Worm (Caenorhabditis elegans) whole organism, L4 larva: ENCODE results near the gene kin-34.

Source experiments
- F37D6.2 ChIP-seq: sonication (generic microtip); optimal IDR thresholded peaks from 2 replicates; lab custom pipeline; 2016; ENCODE audit warnings: mild to moderate bottlenecking, missing genetic modification characterization, missing compliant biosample characterization
- F49E8.2 ChIP-seq: sonication (generic microtip); optimal IDR thresholded peaks from 2 replicates; lab custom pipeline; 2016; ENCODE audit warnings: missing compliant biosample characterization, mild to moderate bottlenecking, missing genetic modification characterization, borderline replicate concordance
- R02D3.7 ChIP-seq: fragments of 150-350 bp; sonication (generic microtip); optimal IDR thresholded peaks from 3 replicates; lab custom pipeline; 2014; ENCODE audit warnings: missing biosample characterization, missing genetic modification characterization
- Y48G9A.11 ChIP-seq: fragments of 200-800 bp; sonication (Bioruptor generic); IDR thresholded peaks from 2 replicates; pipeline ENCODE4 v1.3.6; 2022; ENCODE audit warnings: missing genetic modification reagents, missing genetic modification characterization, missing compliant biosample characterization
- Y5F2A.4 ChIP-seq: fragments of 200-800 bp; sonication (Bioruptor generic); optimal IDR thresholded peaks from 2 replicates; lab custom pipeline; 2018; ENCODE audit warnings: mild to moderate bottlenecking, missing genetic modification characterization, missing compliant biosample characterization
- Y75B8A.6 ChIP-seq: fragments of 200-800 bp; sonication (Bioruptor generic); IDR thresholded peaks from 2 replicates; pipeline ENCODE4 v1.3.6; 2022; ENCODE audit warnings: missing genetic modification reagents, missing genetic modification characterization, missing compliant biosample characterization
- daf-16 ChIP-seq, 3 experiments: sonication (generic microtip); optimal IDR thresholded peaks; 2 replicates each; lab custom pipeline; 2016 to 2017; ENCODE audit warnings: missing genetic modification characterization in 3 of 3, missing genetic modification reagents in 3 of 3, mild to moderate bottlenecking in 2 of 3, missing compliant biosample characterization in 2 of 3, missing biosample characterization in 1 of 3, moderate library complexity in 1 of 3
- daf-8 ChIP-seq: fragments of 200-800 bp; sonication (Bioruptor generic); IDR thresholded peaks from 2 replicates; pipeline ENCODE4 v1.3.6; 2022; ENCODE audit warnings: missing genetic modification characterization, missing compliant biosample characterization
- dve-1 ChIP-seq: sonication (generic microtip); optimal IDR thresholded peaks from 2 replicates; lab custom pipeline; 2017; ENCODE audit warnings: antibody characterized with exemption, mild to moderate bottlenecking, missing genetic modification characterization, missing compliant biosample characterization; ENCODE audit not compliant: insufficient read depth
- egl-27 ChIP-seq: sonication (generic microtip); optimal IDR thresholded peaks from 3 replicates; lab custom pipeline; 2017; ENCODE audit warnings: missing biosample characterization, missing genetic modification reagents, missing genetic modification characterization
- fkh-10 ChIP-seq: fragments of 150-350 bp; optimal IDR thresholded peaks from 2 replicates; lab custom pipeline; 2014; ENCODE audit warnings: missing biosample characterization, missing genetic modification reagents, missing genetic modification characterization
- fos-1 ChIP-seq: fragments of 150-350 bp; optimal IDR thresholded peaks from 2 replicates; lab custom pipeline; 2014; ENCODE audit warnings: missing biosample characterization, missing genetic modification characterization
- hlh-30 ChIP-seq: sonication (generic microtip); optimal IDR thresholded peaks from 2 replicates; lab custom pipeline; 2017; ENCODE audit warnings: antibody characterized with exemption, mild to moderate bottlenecking, missing genetic modification characterization, missing compliant biosample characterization; ENCODE audit not compliant: insufficient read depth
- hmg-1.1 ChIP-seq: fragments of 200-800 bp; sonication (Bioruptor generic); IDR thresholded peaks from 2 replicates; pipeline ENCODE4 v1.3.6; 2022; ENCODE audit warnings: missing genetic modification reagents, missing genetic modification characterization, missing compliant biosample characterization
- lin-15B ChIP-seq: fragments of 150-350 bp; sonication (generic microtip); optimal IDR thresholded peaks from 3 replicates; lab custom pipeline; 2014; ENCODE audit warnings: missing biosample characterization, missing genetic modification characterization
- lin-29 ChIP-seq: fragments of 200-800 bp; sonication (Bioruptor generic); IDR thresholded peaks from 2 replicates; pipeline ENCODE4 v1.3.6; 2022; ENCODE audit warnings: missing genetic modification reagents, missing genetic modification characterization, missing compliant biosample characterization
- lsy-2 ChIP-seq, 2 experiments: fragments of 150-350 bp in 1 of 2; sonication (generic microtip) in 1 of 2; optimal IDR thresholded peaks; 2 replicates each; lab custom pipeline; 2014 to 2017; ENCODE audit warnings: missing biosample characterization in 2 of 2, missing genetic modification characterization in 2 of 2
- madf-5 ChIP-seq, 2 experiments: fragments of 200-800 bp; sonication (Bioruptor generic); IDR thresholded peaks; 2 replicates each; pipeline ENCODE4 v1.3.6; 2022; ENCODE audit warnings: missing compliant biosample characterization in 2 of 2, missing genetic modification characterization in 2 of 2
- mdt-29 ChIP-seq: fragments of 200-800 bp; sonication (Bioruptor generic); IDR thresholded peaks from 2 replicates; pipeline ENCODE4 v1.3.6; 2022; ENCODE audit warnings: missing genetic modification reagents, missing genetic modification characterization, missing compliant biosample characterization
- mep-1 ChIP-seq: fragments of 150-350 bp; sonication (generic microtip); optimal IDR thresholded peaks from 3 replicates; lab custom pipeline; 2014; ENCODE audit warnings: missing biosample characterization, missing genetic modification characterization
- nhr-102 ChIP-seq: sonication (generic microtip); optimal IDR thresholded peaks from 2 replicates; lab custom pipeline; 2016; ENCODE audit warnings: mild to moderate bottlenecking, missing genetic modification characterization, moderate library complexity, missing compliant biosample characterization
- nhr-28 ChIP-seq: fragments of 150-350 bp; optimal IDR thresholded peaks from 2 replicates; lab custom pipeline; 2014; ENCODE audit warnings: missing biosample characterization, missing genetic modification characterization
- nhr-41 ChIP-seq: fragments of 200-800 bp; sonication (Bioruptor generic); IDR thresholded peaks from 2 replicates; pipeline ENCODE4 v1.3.6; 2022; ENCODE audit warnings: missing genetic modification reagents, missing genetic modification characterization, missing compliant biosample characterization
- nhr-42 ChIP-seq: fragments of 200-800 bp; sonication (Bioruptor generic); IDR thresholded peaks from 2 replicates; pipeline ENCODE4 v1.3.6; 2022; ENCODE audit warnings: missing genetic modification characterization, missing compliant biosample characterization
- nhr-6 ChIP-seq: fragments of 150-350 bp; optimal IDR thresholded peaks from 2 replicates; lab custom pipeline; 2014; ENCODE audit warnings: missing biosample characterization, missing genetic modification characterization
- nhr-77 ChIP-seq: fragments of 150-350 bp; optimal IDR thresholded peaks from 2 replicates; lab custom pipeline; 2014; ENCODE audit warnings: missing biosample characterization, missing genetic modification characterization
- pha-4 ChIP-seq, 2 experiments: fragments of 150-350 bp in 1 of 2; fragments of 200-800 bp in 1 of 2; sonication (Bioruptor generic) in 1 of 2; IDR thresholded peaks in 1 of 2; optimal IDR thresholded peaks in 1 of 2; 2 replicates each; pipeline versions ENCODE4 v1.3.6 to Lab custom; 2014 to 2022; ENCODE audit warnings: missing genetic modification characterization in 2 of 2, missing genetic modification reagents in 2 of 2, missing biosample characterization in 1 of 2, missing compliant biosample characterization in 1 of 2
- php-3 ChIP-seq: fragments of 200-800 bp; sonication (Bioruptor generic); IDR thresholded peaks from 2 replicates; pipeline ENCODE4 v1.3.6; 2022; ENCODE audit warnings: missing genetic modification reagents, missing genetic modification characterization, missing compliant biosample characterization
- rbr-2 ChIP-seq: sonication (generic microtip); optimal IDR thresholded peaks from 2 replicates; lab custom pipeline; 2016; ENCODE audit warnings: missing genotype, missing genetic modification characterization, missing compliant biosample characterization
- spr-1 ChIP-seq: sonication (generic microtip); optimal IDR thresholded peaks from 2 replicates; lab custom pipeline; 2016; ENCODE audit warnings: mild to moderate bottlenecking, missing genetic modification characterization, missing compliant biosample characterization
- spr-3 ChIP-seq: fragments of 200-800 bp; sonication (Bioruptor generic); optimal IDR thresholded peaks from 2 replicates; lab custom pipeline; 2018; ENCODE audit warnings: mild to moderate bottlenecking, missing genetic modification characterization, missing compliant biosample characterization
- tag-97 ChIP-seq: fragments of 200-800 bp; sonication (Bioruptor generic); IDR thresholded peaks from 2 replicates; pipeline ENCODE4 v1.3.6; 2022; ENCODE audit warnings: missing genetic modification characterization, missing compliant biosample characterization
- tra-1 ChIP-seq: fragments of 200-800 bp; sonication (Bioruptor generic); IDR thresholded peaks from 2 replicates; pipeline ENCODE4 v1.3.6; 2022; ENCODE audit warnings: missing genetic modification reagents, missing genetic modification characterization, missing compliant biosample characterization
- unc-39 ChIP-seq: sonication (generic microtip); optimal IDR thresholded peaks from 2 replicates; lab custom pipeline; 2017; ENCODE audit warnings: missing biosample characterization, missing genetic modification characterization
- zip-2 ChIP-seq: fragments of 150-350 bp; optimal IDR thresholded peaks from 2 replicates; lab custom pipeline; 2014; ENCODE audit warnings: missing biosample characterization, missing genetic modification characterization
- ztf-7 ChIP-seq: fragments of 150-350 bp; optimal IDR thresholded peaks from 2 replicates; lab custom pipeline; 2014; ENCODE audit warnings: missing biosample characterization, missing genetic modification characterization

Gene kin-34

DNA sequence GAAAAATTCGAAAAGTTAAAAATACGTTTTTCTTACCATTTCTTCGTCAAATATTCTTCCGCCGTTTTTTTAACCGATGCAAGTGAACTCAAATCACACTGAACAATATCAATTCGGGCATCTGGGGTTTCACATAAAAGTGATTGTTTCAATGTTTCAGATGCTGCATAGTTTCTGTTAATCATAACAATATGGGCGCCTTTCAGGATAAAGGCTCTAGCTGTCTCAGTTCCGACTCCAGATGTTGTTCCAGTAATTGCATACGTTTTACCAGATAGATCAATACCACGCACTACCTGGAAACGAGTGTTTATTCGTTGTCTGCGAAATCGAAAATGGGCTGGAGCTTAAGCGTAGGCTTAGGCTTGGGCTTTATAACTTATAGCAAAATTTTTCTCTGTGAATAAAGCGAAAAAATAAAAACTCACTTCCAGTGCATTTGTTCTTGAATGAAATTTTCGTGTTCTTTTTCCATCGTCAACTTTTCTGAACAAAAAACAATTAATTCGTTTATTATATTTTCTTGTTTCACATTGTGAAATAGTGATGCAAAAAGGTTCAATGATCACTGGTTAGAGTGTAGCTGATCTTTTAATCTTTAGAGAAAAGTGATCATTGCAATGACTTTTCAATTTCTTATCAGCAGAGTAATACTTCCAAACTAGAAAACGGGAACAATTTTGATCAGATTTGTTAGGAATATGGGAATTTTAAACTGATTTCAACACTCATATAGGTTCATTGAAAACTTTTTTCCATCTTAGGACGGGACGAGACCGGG lies 34.4 kb downstream of the kin-34 start (continued):
- TF ChIP-seq mdt-29 (GFP tag; lab: Robert Waterston, UW) (no peak), dve-1 (peak; percentile 73), nhr-41 (no peak), fkh-10 (no peak), egl-27 (tag; lab: Kevin White, UChicago) (no peak), spr-3 (no peak), daf-8 (no peak), spr-1 (tag; lab: Kevin White, UChicago) (no peak), nhr-6 (tag; lab: Kevin White, UChicago) (no peak), tra-1 (GFP tag; lab: Robert Waterston, UW) (no peak), mep-1 (tag; lab: Kevin White, UChicago) (peak; percentile 60), ztf-7 (tag; lab: Kevin White, UChicago) (peak; percentile 50), lin-29 (GFP tag; lab: Robert Waterston, UW) (no peak), pha-4 (GFP tag; IDR thresholded peaks at IDR 0.05; lab: Robert Waterston, UW) (no peak), pha-4 (tag; optimal IDR thresholded peaks at IDR 0.05; lab: Kevin White, UChicago) (no peak), Y5F2A.4 (GFP tag; lab: Kevin White, UChicago) (no peak), php-3 (no peak)
- TF ChIP-seq, all 104 proteins: peak for 6

- no peak for TF ChIP-seq F37D6.2 (tag; lab: Kevin White, UChicago)
These were observed 39.2 kb downstream of the kin-34 start for ce11 chrV:206814-207213.

DNA sequence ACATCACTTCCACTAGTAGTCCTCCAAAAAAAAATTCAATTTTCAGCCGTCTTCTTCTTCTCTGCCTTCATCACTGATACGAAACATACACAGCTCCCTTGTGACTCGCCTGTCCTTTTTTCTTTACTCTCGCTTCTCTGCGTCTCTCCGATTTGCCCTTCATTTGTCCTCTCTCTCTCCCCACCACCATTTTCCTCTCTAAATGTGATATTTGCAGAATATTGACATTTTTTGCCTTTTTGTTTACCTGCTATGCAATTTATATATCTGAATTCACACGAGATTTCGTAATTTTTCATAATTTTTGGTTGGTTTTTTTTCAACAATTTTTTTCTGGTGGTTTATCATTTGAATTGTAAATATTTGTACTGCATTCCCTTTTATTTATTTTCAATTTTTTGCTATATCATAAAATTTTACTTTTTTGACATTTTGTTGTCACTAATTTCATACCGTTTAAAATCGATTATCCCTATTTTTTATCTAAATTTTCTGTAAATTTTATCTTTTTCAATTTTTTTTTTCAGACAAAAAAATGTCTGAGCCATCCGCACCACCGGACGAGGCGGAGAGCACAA lies 42.1 kb downstream of the kin-34 start, which contains the start of gene lec-12:
Gene lec-12 (plus strand): TSS at position 528 of the 578 bp plus-strand sequence.
- peak; percentile 79 for TF ChIP-seq zip-2 (tag; lab: Kevin White, UChicago)
- no peak for TF ChIP-seq nhr-42
- TF ChIP-seq egl-27 (tag; lab: Kevin White, UChicago): no peak
- TF ChIP-seq R02D3.7 (tag; lab: Kevin White, UChicago): no peak
- TF ChIP-seq hlh-30 (tag; lab: Kevin White, UChicago): peak; percentile 65
- peak; percentile 35; the same call in 1 of the 2 replicates for TF ChIP-seq hmg-1.1 (GFP tag; lab: Robert Waterston, UW)
- TF ChIP-seq madf-5 (GFP tag; IDR thresholded peaks at IDR 0.05; lab: Robert Waterston, UW): no peak
- TF ChIP-seq nhr-6 (tag; lab: Kevin White, UChicago): peak; percentile 24
- no peak for TF ChIP-seq F49E8.2 (tag; lab: Kevin White, UChicago)
- TF ChIP-seq nhr-28 (tag; lab: Kevin White, UChicago): no peak
- no peak for TF ChIP-seq nhr-77
- TF ChIP-seq unc-39 (tag; lab: Kevin White, UChicago): no peak
- TF ChIP-seq lin-29 (GFP tag; lab: Robert Waterston, UW): no peak
- TF ChIP-seq lin-15B: no peak
- TF ChIP-seq Y75B8A.6 (GFP tag; lab: Robert Waterston, UW): no peak
- no peak for TF ChIP-seq fos-1
- TF ChIP-seq dve-1: peak; percentile 54
- no peak for TF ChIP-seq pha-4 (GFP tag; IDR thresholded peaks at IDR 0.05; lab: Robert Waterston, UW)
- peak; percentile 91 for TF ChIP-seq pha-4 (tag; optimal IDR thresholded peaks at IDR 0.05; lab: Kevin White, UChicago)
- TF ChIP-seq daf-16 (GFP tag; optimal IDR thresholded peaks at IDR 0.05; lab: Kevin White, UChicago): no peak
- peak; percentile 92 for TF ChIP-seq daf-16 (tag; optimal IDR thresholded peaks at IDR 0.05; lab: Kevin White, UChicago)
- peak in 1 of 2 experiments; percentile 18 for TF ChIP-seq lsy-2 (tag; optimal IDR thresholded peaks at IDR 0.05; lab: Kevin White, UChicago)
- TF ChIP-seq nhr-102 (tag; lab: Kevin White, UChicago): peak; percentile 25
- TF ChIP-seq tag-97 (GFP tag; lab: Robert Waterston, UW): no peak
- no peak for TF ChIP-seq Y48G9A.11 (GFP tag; lab: Robert Waterston, UW)
- TF ChIP-seq mep-1 (tag; lab: Kevin White, UChicago): peak; percentile 39
- TF ChIP-seq rbr-2 (tag; lab: Kevin White, UChicago): peak; percentile 2
